4 worm cellular contexts compared by ENCODE assay signal in the genomic region with DNA sequence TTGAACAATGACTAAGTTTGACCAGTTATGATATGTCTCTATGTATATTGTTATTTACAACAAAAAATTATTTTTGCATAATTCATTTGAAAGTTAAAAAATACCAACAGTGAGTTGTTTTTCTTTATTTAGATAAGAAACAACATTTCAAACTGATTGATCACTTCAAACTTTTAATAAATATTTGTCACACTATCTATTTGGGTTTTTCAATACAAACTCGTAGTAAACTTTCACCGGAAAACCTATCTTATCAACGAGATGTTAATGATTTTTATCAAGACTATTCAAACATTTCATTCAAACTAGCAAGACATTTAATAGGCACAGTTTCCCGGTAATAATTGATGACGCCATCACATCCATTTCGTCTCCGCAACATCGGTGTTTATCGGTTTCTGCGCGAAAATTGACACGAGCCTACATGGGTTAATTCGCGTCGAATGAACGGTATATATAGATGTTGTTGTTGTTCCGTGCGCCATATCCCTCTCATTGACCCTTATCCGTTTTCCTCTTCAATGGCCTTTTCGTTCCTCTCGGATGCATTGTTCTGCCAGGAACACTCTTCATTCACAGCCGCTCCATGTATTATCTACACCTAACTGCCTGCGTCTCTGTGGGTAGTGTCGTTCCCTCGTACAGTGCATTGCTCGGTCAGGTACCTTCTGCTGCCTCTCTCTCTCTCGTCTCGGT.
TF ChIP-seq lines count a peak whose summit lies in the region.

No protein-coding gene starts in this region.

TF ChIP-seq in whole organism, L2 larva, 48 proteins besides CTCF, POLR2A, EP300 and RAD21:
- TF ChIP-seq lin-39 (tag; optimal IDR thresholded peaks at IDR 0.05; lab: Kevin White, UChicago), result no peak
- no peak for TF ChIP-seq nhr-21 (tag; optimal IDR thresholded peaks at IDR 0.05; lab: Kevin White, UChicago)
- no peak for TF ChIP-seq F13H6.1 (tag; optimal IDR thresholded peaks at IDR 0.05; lab: Kevin White, UChicago)
- TF ChIP-seq fos-1 (tag; optimal IDR thresholded peaks at IDR 0.05; lab: Kevin White, UChicago), result peak; percentile 45
- TF ChIP-seq sma-3 (GFP tag; optimal IDR thresholded peaks at IDR 0.05; lab: Kevin White, UChicago), result no peak
- TF ChIP-seq zag-1 (tag; optimal IDR thresholded peaks at IDR 0.05; lab: Kevin White, UChicago), result no peak
- TF ChIP-seq gmeb-1 (tag; optimal IDR thresholded peaks at IDR 0.05; lab: Kevin White, UChicago), result no peak
- TF ChIP-seq nhr-23 (tag; optimal IDR thresholded peaks at IDR 0.05; lab: Kevin White, UChicago), result no peak
- no peak for TF ChIP-seq Y55F3AM.14 (GFP tag; optimal IDR thresholded peaks at IDR 0.05; lab: Kevin White, UChicago)

TF ChIP-seq in whole organism, L4 larva, 104 proteins besides CTCF, POLR2A, EP300 and RAD21 (continues in another document):
- no peak for TF ChIP-seq lin-15B (tag; optimal IDR thresholded peaks at IDR 0.05; lab: Kevin White, UChicago)
- TF ChIP-seq rbr-2 (tag; optimal IDR thresholded peaks at IDR 0.05; lab: Kevin White, UChicago), result no peak
- TF ChIP-seq nhr-28 (tag; optimal IDR thresholded peaks at IDR 0.05; lab: Kevin White, UChicago), result peak; percentile 7
- no peak for TF ChIP-seq ceh-32 (tag; optimal IDR thresholded peaks at IDR 0.05; lab: Kevin White, UChicago; ENCODE audit: poor library complexity)
- no peak for TF ChIP-seq hlh-30 (tag; optimal IDR thresholded peaks at IDR 0.05; lab: Kevin White, UChicago; ENCODE audit: insufficient read depth)
- TF ChIP-seq nhr-237 (tag; optimal IDR thresholded peaks at IDR 0.05; lab: Kevin White, UChicago), result no peak
- TF ChIP-seq F49E8.2 (tag; optimal IDR thresholded peaks at IDR 0.05; lab: Kevin White, UChicago; ENCODE audit: borderline replicate concordance), result no peak
- TF ChIP-seq T20F7.1 (GFP tag; optimal IDR thresholded peaks at IDR 0.05; lab: Kevin White, UChicago), result no peak
- TF ChIP-seq zag-1 (tag; optimal IDR thresholded peaks at IDR 0.05; lab: Kevin White, UChicago), result no peak
- TF ChIP-seq php-3 (GFP tag; IDR thresholded peaks at IDR 0.05; lab: Robert Waterston, UW), result peak; percentile 68
- no peak for TF ChIP-seq nhr-10 (tag; optimal IDR thresholded peaks at IDR 0.05; lab: Kevin White, UChicago)
- TF ChIP-seq aly-2 (tag; optimal IDR thresholded peaks at IDR 0.05; lab: Kevin White, UChicago), result no peak
- TF ChIP-seq aha-1 (tag; lab: Kevin White, UChicago), result peak; percentile 74
- peak; percentile 42; the same call in 1 of the 2 replicates for TF ChIP-seq hmg-1.1 (GFP tag; IDR thresholded peaks at IDR 0.05; lab: Robert Waterston, UW)
- peak; percentile 20; the same call in 1 of the 2 replicates for TF ChIP-seq dmd-6 (GFP tag; IDR thresholded peaks at IDR 0.05; lab: Robert Waterston, UW)
- no peak for TF ChIP-seq Y105C5A.15 (GFP tag; IDR thresholded peaks at IDR 0.05; lab: Robert Waterston, UW)
- peak; percentile 48 for TF ChIP-seq hlh-11 (tag; optimal IDR thresholded peaks at IDR 0.05; lab: Kevin White, UChicago)
- TF ChIP-seq mep-1 (tag; optimal IDR thresholded peaks at IDR 0.05; lab: Kevin White, UChicago), result no peak
- 0 out of 2 replicates have a peak, but pooled peaks have one; percentile 11 for TF ChIP-seq saeg-2 (GFP tag; IDR thresholded peaks at IDR 0.05; lab: Robert Waterston, UW)
- TF ChIP-seq jun-1 (tag; optimal IDR thresholded peaks at IDR 0.05; lab: Kevin White, UChicago), result no peak
- TF ChIP-seq fos-1 (tag; optimal IDR thresholded peaks at IDR 0.05; lab: Kevin White, UChicago), result no peak
- TF ChIP-seq dve-1 (tag; optimal IDR thresholded peaks at IDR 0.05; lab: Kevin White, UChicago; ENCODE audit: insufficient read depth), result peak; percentile 29
- no peak for TF ChIP-seq daf-16 (GFP tag; optimal IDR thresholded peaks at IDR 0.05; lab: Kevin White, UChicago)
- TF ChIP-seq daf-16 (tag; optimal IDR thresholded peaks at IDR 0.05; lab: Kevin White, UChicago), result peak; percentile 88

TF ChIP-seq in whole organism, late embryonic, 69 proteins besides CTCF, POLR2A, EP300 and RAD21:
- TF ChIP-seq syd-9 (tag; optimal IDR thresholded peaks at IDR 0.05; lab: Kevin White, UChicago), result peak; percentile 14
- no peak for TF ChIP-seq fax-1 (tag; optimal IDR thresholded peaks at IDR 0.05; lab: Kevin White, UChicago)
- peak; percentile 40 for TF ChIP-seq ceh-2 (tag; optimal IDR thresholded peaks at IDR 0.05; lab: Kevin White, UChicago)
- peak; percentile 52 for TF ChIP-seq sdc-2 (tag; optimal IDR thresholded peaks at IDR 0.05; lab: Kevin White, UChicago)
- no peak for TF ChIP-seq lin-11 (tag; optimal IDR thresholded peaks at IDR 0.05; lab: Kevin White, UChicago)
- peak; percentile 67 for TF ChIP-seq sox-2 (GFP tag; IDR thresholded peaks at IDR 0.05; lab: Robert Waterston, UW)
- no peak for TF ChIP-seq K02D7.2 (tag; optimal IDR thresholded peaks at IDR 0.05; lab: Kevin White, UChicago)
- peak; percentile 23 for TF ChIP-seq nfya-1 (tag; optimal IDR thresholded peaks at IDR 0.05; lab: Kevin White, UChicago)
- TF ChIP-seq tbx-2 (tag; optimal IDR thresholded peaks at IDR 0.05; lab: Kevin White, UChicago), result peak; percentile 69
- TF ChIP-seq fkh-6 (tag; optimal IDR thresholded peaks at IDR 0.05; lab: Kevin White, UChicago), result peak; percentile 20
- peak; percentile 78 for TF ChIP-seq ref-2 (tag; optimal IDR thresholded peaks at IDR 0.05; lab: Kevin White, UChicago)
- peak; percentile 64 for TF ChIP-seq ceh-31 (tag; optimal IDR thresholded peaks at IDR 0.05; lab: Kevin White, UChicago)

TF ChIP-seq in whole organism, mixed stage, embryonic, 35 proteins besides CTCF, POLR2A, EP300 and RAD21:
- TF ChIP-seq blmp-1 (tag; optimal IDR thresholded peaks at IDR 0.05; lab: Kevin White, UChicago) (no peak), ztf-11 (tag; optimal IDR thresholded peaks at IDR 0.05; lab: Kevin White, UChicago) (no peak), ham-2 (GFP tag; optimal IDR thresholded peaks at IDR 0.05; lab: Kevin White, UChicago) (peak; percentile 84), unc-62 (GFP tag; optimal IDR thresholded peaks at IDR 0.05; lab: Kevin White, UChicago) (peak; percentile 8), elt-3 (tag; optimal IDR thresholded peaks at IDR 0.05; lab: Kevin White, UChicago) (peak; percentile 25), pha-4 (tag; optimal IDR thresholded peaks at IDR 0.05; lab: Kevin White, UChicago) (peak; percentile 15), mls-2 (tag; optimal IDR thresholded peaks at IDR 0.05; lab: Kevin White, UChicago) (peak; percentile 75), sptf-1 (tag; optimal IDR thresholded peaks at IDR 0.05; lab: Kevin White, UChicago) (peak; percentile 61), elt-1 (tag; optimal IDR thresholded peaks at IDR 0.05; lab: Kevin White, UChicago; ENCODE audit: borderline replicate concordance, insufficient read depth) (peak; percentile 3), ceh-43 (GFP tag; optimal IDR thresholded peaks at IDR 0.05; lab: Kevin White, UChicago) (peak; percentile 23), nhr-28 (tag; optimal IDR thresholded peaks at IDR 0.05; lab: Kevin White, UChicago) (no peak), sem-2 (GFP tag; optimal IDR thresholded peaks at IDR 0.05; lab: Kevin White, UChicago) (no peak), snpc-4 (tag; optimal IDR thresholded peaks at IDR 0.05; lab: Kevin White, UChicago) (no peak), nhr-2 (tag; optimal IDR thresholded peaks at IDR 0.05; lab: Kevin White, UChicago) (peak; percentile 96), mep-1 (tag; optimal IDR thresholded peaks at IDR 0.05; lab: Kevin White, UChicago) (no peak), cnd-1 (tag; optimal IDR thresholded peaks at IDR 0.05; lab: Kevin White, UChicago) (peak; percentile 28), M03D4.4 (tag; optimal IDR thresholded peaks at IDR 0.05; lab: Kevin White, UChicago) (peak; percentile 24)
